Worm (Caenorhabditis elegans): Measurements from ENCODE around the gene F41C3.11.
A peak's percentile ranks its signal among the peaks of the same experiment; 100 is the strongest.

- TF ChIP-seq F13C5.2 (tag; optimal IDR thresholded peaks at IDR 0.05) (peak; percentile 12), tbx-37 (GFP tag; conservative IDR thresholded peaks at IDR 0.05) (no peak), sea-1 (GFP tag; conservative IDR thresholded peaks at IDR 0.05) (no peak), ama-1 (optimal IDR thresholded peaks at IDR 0.05) (no peak), aly-1 (tag; optimal IDR thresholded peaks at IDR 0.05) (no peak)
Measured at ce11 chrII:4706359-4706871, 27.3 kb downstream of the F41C3.11 start, which contains the start of the genes F10G7.9 and tsn-1.

All from whole organism, early embryonic.